Worm (Caenorhabditis elegans): Measurements from ENCODE around the gene K05F1.9.

ce11 chrII:5845441-5845840 lies 44.5 kb upstream of the K05F1.9 start, which contains the start of the genes ZK1248.17 and H41C03.3:
- TF ChIP-seq hpl-2 (GFP tag; optimal IDR thresholded peaks at IDR 0.05) (no peak), nhr-76 (tag; optimal IDR thresholded peaks at IDR 0.05) (no peak), snpc-4 (tag; optimal IDR thresholded peaks at IDR 0.05) (no peak), lin-13 (GFP tag; optimal IDR thresholded peaks at IDR 0.05) (no peak), lin-15B (tag; optimal IDR thresholded peaks at IDR 0.05) (no peak), nhr-12 (tag; optimal IDR thresholded peaks at IDR 0.05) (no peak), sox-4 (tag; optimal IDR thresholded peaks at IDR 0.05) (no peak), blmp-1 (tag; optimal IDR thresholded peaks at IDR 0.05) (no peak), fkh-10 (GFP tag; optimal IDR thresholded peaks at IDR 0.05) (no peak)
